Worm (Caenorhabditis elegans): ENCODE data around the gene fipr-4.
A peak's percentile ranks its signal among the peaks of the same experiment; 100 is the strongest.

Gene fipr-4

DNA sequence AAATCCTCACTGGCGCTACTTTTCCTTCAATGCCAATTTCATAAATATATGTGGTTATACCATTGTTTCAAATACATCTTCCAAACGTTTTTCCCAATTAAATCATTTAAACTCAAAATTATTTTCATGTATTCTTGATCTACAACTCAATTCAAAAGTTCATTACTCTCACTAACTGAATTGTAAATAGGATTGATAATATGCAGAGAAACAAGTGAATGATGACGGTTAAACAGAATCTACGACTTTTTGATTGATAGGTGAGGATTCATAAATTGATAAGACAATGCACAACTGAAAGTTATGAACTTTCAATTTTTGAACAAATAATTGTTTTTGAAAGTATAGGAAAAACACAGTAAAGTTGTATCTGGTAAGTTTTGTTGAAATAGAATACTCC is 37.0 kb downstream of the fipr-4 start:
- TF ChIP-seq zim-3 (tag; optimal IDR thresholded peaks at IDR 0.05) (no peak), lir-1 (GFP tag; conservative IDR thresholded peaks at IDR 0.05) (no peak), tbx-9 (tag; optimal IDR thresholded peaks at IDR 0.05; ENCODE audit: borderline replicate concordance) (no peak), nhr-80 (tag; optimal IDR thresholded peaks at IDR 0.05) (peak; percentile 23), dpl-1 (GFP tag; optimal IDR thresholded peaks at IDR 0.05) (no peak), madf-8 (GFP tag; conservative IDR thresholded peaks at IDR 0.05) (no peak), cebp-2 (GFP tag; IDR thresholded peaks at IDR 0.05) (no peak), nfya-1 (tag; optimal IDR thresholded peaks at IDR 0.05; ENCODE audit: borderline replicate concordance, insufficient read depth) (no peak)

DNA sequence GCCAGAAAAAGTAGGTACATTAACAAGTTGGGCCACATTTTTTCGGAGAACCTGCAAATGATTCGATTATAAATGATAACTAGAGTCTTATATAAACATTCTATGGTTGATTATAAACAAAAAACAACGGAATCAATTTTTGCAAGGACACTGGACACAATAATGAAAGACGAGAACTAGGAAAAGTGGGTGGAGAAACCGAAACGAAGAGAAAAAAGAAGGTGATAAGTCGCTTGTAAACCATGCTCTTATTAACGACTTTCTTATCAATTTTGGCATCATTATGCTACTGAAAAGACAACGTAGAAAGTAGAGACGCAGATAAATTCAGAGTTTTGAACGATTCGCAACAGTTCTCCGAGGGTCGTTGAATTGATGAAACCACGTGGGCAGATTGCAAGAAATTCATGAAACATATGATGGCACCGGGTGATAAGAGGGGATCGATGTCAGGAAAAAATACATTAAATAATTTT is 38.1 kb downstream of the fipr-4 start, which contains the start of gene ZK856.5:
TSS of gene ZK856.5 (minus strand) at position 51 of the 476 bp plus-strand sequence.
- TF ChIP-seq attf-5 (GFP tag; optimal IDR thresholded peaks at IDR 0.05) (no peak), lin-54 (GFP tag; optimal IDR thresholded peaks at IDR 0.05) (no peak), snpc-3.4 (tag; optimal IDR thresholded peaks at IDR 0.05) (no peak), let-607 (tag; optimal IDR thresholded peaks at IDR 0.05) (peak in 1 of 2 experiments; percentile 16), snpc-1.1 (tag; optimal IDR thresholded peaks at IDR 0.05; ENCODE audit: insufficient read depth) (no peak), madf-3 (GFP tag; IDR thresholded peaks at IDR 0.05) (no peak), nhr-27 (tag; optimal IDR thresholded peaks at IDR 0.05) (no peak), F22D6.2 (tag; optimal IDR thresholded peaks at IDR 0.05) (no peak), ztf-6 (GFP tag; IDR thresholded peaks at IDR 0.05) (no peak), fkh-3 (tag; optimal IDR thresholded peaks at IDR 0.05) (no peak), C06A6.2 (GFP tag; conservative IDR thresholded peaks at IDR 0.05) (no peak), nhr-80 (tag; optimal IDR thresholded peaks at IDR 0.05) (peak; percentile 69)

DNA sequence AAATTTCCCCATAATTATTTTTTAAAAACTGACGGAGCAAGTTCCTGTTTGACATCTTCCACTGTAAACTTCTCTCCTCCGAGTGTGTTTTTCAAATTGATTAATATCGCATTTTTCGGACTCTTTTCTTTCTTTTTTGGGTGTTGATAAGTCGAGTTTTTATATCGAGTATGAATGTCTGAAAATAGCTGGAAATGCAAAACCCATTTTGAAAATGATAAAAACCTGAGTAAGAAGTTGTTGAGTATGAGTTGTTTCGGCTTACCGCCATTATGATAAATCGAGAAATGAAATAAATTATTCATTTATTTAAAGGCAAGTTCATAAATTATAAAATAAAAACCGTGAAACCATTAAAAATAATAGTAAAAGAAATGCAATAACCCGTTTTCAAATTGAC is 42.5 kb downstream of the fipr-4 start, which contains the start of gene ZK856.18:
TSS of gene ZK856.18 (minus strand) at position 289 of the 400 bp plus-strand sequence.
- TF ChIP-seq mcd-1 (GFP tag; IDR thresholded peaks at IDR 0.05) (no peak), ztf-28 (GFP tag; IDR thresholded peaks at IDR 0.05) (no peak)

DNA sequence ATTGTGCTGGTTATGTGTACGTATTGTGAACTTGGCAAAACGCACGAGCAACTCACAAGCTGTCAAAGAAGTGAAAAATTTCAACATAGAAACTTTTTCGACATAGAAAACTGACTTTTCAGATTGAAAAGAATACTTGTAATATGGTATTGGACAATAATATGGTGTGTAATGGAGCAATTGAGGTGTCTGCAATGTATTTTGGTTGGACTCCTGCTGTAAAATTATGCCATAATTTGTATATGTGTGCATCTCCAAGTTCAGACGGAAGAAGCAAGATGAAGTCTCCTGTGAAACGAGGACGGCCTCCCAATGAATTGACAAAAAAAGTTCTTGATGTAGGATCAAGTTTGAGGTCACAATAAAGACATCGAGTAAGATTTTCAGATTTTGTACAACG is 44.5 kb downstream of the fipr-4 start:
- TF ChIP-seq madf-10 (tag; optimal IDR thresholded peaks at IDR 0.05) (no peak), sptf-2 (GFP tag; optimal IDR thresholded peaks at IDR 0.05) (no peak), aptf-3 (GFP tag; IDR thresholded peaks at IDR 0.05) (no peak), ZK185.1 (tag; optimal IDR thresholded peaks at IDR 0.05; ENCODE audit: poor library complexity, severe bottlenecking) (no peak), xnd-1 (tag; optimal IDR thresholded peaks at IDR 0.05) (no peak), egrh-3 (GFP tag; IDR thresholded peaks at IDR 0.05) (no peak), B0336.3 (GFP tag; IDR thresholded peaks at IDR 0.05) (no peak), nhr-120 (GFP tag; IDR thresholded peaks at IDR 0.05) (no peak), lin-40 (tag; optimal IDR thresholded peaks at IDR 0.05) (no peak), B0035.1 (tag; optimal IDR thresholded peaks at IDR 0.05) (no peak), aptf-2 (GFP tag; conservative IDR thresholded peaks at IDR 0.05) (no peak), C06A6.2 (GFP tag; conservative IDR thresholded peaks at IDR 0.05) (no peak), tbp1 (GFP tag; optimal IDR thresholded peaks at IDR 0.05) (no peak), chd-7 (tag; optimal IDR thresholded peaks at IDR 0.05) (no peak), F52B5.7 (tag; optimal IDR thresholded peaks at IDR 0.05) (no peak), unc-130 (GFP tag; optimal IDR thresholded peaks at IDR 0.05) (no peak), cebp-2 (GFP tag; IDR thresholded peaks at IDR 0.05) (no peak), lsl-1 (GFP tag; optimal IDR thresholded peaks at IDR 0.05) (no peak), nhr-90 (tag; optimal IDR thresholded peaks at IDR 0.05) (no peak)

Data from whole organism, young adult.